Worm (Caenorhabditis elegans) whole organism, L3 larva: ENCODE data around the gene gadr-3.
A peak's percentile ranks its signal among the peaks of the same experiment; 100 is the strongest.

Source experiments
- R02D3.7 ChIP-seq: fragments of 150-350 bp; optimal IDR thresholded peaks from 2 replicates; lab custom pipeline; 2014; ENCODE audit warnings: missing biosample characterization, missing genetic modification characterization
- ZK546.5 ChIP-seq: sonication (generic microtip); optimal IDR thresholded peaks from 2 replicates; lab custom pipeline; 2017; ENCODE audit warnings: missing biosample characterization, missing genetic modification characterization
- aly-2 ChIP-seq: fragments of 150-350 bp; optimal IDR thresholded peaks from 2 replicates; lab custom pipeline; 2014; ENCODE audit warnings: missing biosample characterization, missing genetic modification characterization
- ama-1 ChIP-seq: fragments of 150-350 bp; optimal IDR thresholded peaks from 2 replicates; lab custom pipeline; 2018
- ceh-16 ChIP-seq: sonication (generic microtip); optimal IDR thresholded peaks from 2 replicates; lab custom pipeline; 2017; ENCODE audit warnings: missing biosample characterization, missing genetic modification characterization
- ceh-28 ChIP-seq: fragments of 150-350 bp; optimal IDR thresholded peaks from 2 replicates; lab custom pipeline; 2014; ENCODE audit warnings: missing biosample characterization, missing genetic modification reagents, missing genetic modification characterization
- ceh-82 ChIP-seq: fragments of 150-350 bp; optimal IDR thresholded peaks from 2 replicates; lab custom pipeline; 2014; ENCODE audit warnings: missing biosample characterization, missing genetic modification characterization
- ceh-9 ChIP-seq: sonication (generic microtip); optimal IDR thresholded peaks from 2 replicates; lab custom pipeline; 2018; ENCODE audit warnings: missing biosample characterization, missing genetic modification characterization
- daf-12 ChIP-seq: fragments of 150-350 bp; optimal IDR thresholded peaks from 2 replicates; lab custom pipeline; 2014; ENCODE audit warnings: missing biosample characterization, missing genetic modification reagents, missing genetic modification characterization
- egl-27 ChIP-seq: sonication (generic microtip); optimal IDR thresholded peaks from 4 replicates; lab custom pipeline; 2017; ENCODE audit warnings: missing biosample characterization, missing genetic modification reagents, missing genetic modification characterization
- egl-5 ChIP-seq: fragments of 150-350 bp; optimal IDR thresholded peaks from 2 replicates; lab custom pipeline; 2017; ENCODE audit warnings: missing biosample characterization, missing genetic modification reagents, missing genetic modification characterization, inconsistent platforms
- elt-1 ChIP-seq: fragments of 150-350 bp; optimal IDR thresholded peaks from 2 replicates; lab custom pipeline; 2014; ENCODE audit warnings: missing biosample characterization, missing genetic modification characterization
- elt-2 ChIP-seq: sonication (generic microtip); optimal IDR thresholded peaks from 2 replicates; lab custom pipeline; 2016; ENCODE audit warnings: missing genetic modification reagents, mild to moderate bottlenecking, missing genetic modification characterization, missing compliant biosample characterization
- elt-3 ChIP-seq, 3 experiments: fragments of 150-350 bp in 1 of 3; sonication (generic microtip) in 2 of 3; optimal IDR thresholded peaks; 2 replicates in 2 of 3; 4 replicates in 1 of 3; lab custom pipeline; 2014 to 2017; ENCODE audit warnings: missing biosample characterization in 3 of 3, missing genetic modification characterization in 3 of 3
- eor-1 ChIP-seq, 2 experiments: fragments of 150-350 bp; optimal IDR thresholded peaks; 2 replicates each; lab custom pipeline; 2014 to 2018; ENCODE audit warnings: missing biosample characterization in 2 of 2, missing genetic modification characterization in 2 of 2
- fkh-10 ChIP-seq: sonication (generic microtip); optimal IDR thresholded peaks from 2 replicates; lab custom pipeline; 2017; ENCODE audit warnings: missing biosample characterization, missing genetic modification reagents, missing genetic modification characterization
- fkh-2 ChIP-seq: fragments of 150-350 bp; optimal IDR thresholded peaks from 2 replicates; lab custom pipeline; 2014; ENCODE audit warnings: missing biosample characterization, missing genetic modification reagents, missing genetic modification characterization
- fos-1 ChIP-seq: fragments of 150-350 bp; optimal IDR thresholded peaks from 2 replicates; lab custom pipeline; 2014; ENCODE audit warnings: missing biosample characterization, missing genetic modification characterization
- hmg-11 ChIP-seq: sonication (generic microtip); optimal IDR thresholded peaks from 2 replicates; lab custom pipeline; 2016; ENCODE audit warnings: missing genetic modification characterization, missing compliant biosample characterization
- jun-1 ChIP-seq: fragments of 150-350 bp; optimal IDR thresholded peaks from 2 replicates; lab custom pipeline; 2014; ENCODE audit warnings: missing biosample characterization, missing genetic modification reagents, missing genetic modification characterization
- lin-15B ChIP-seq: fragments of 150-350 bp; optimal IDR thresholded peaks from 2 replicates; lab custom pipeline; 2014; ENCODE audit warnings: missing biosample characterization, missing genetic modification characterization
- lin-39 ChIP-seq: fragments of 150-350 bp; optimal IDR thresholded peaks from 2 replicates; lab custom pipeline; 2018; ENCODE audit warnings: missing biosample characterization, missing genetic modification reagents, missing genetic modification characterization
- lsy-12 ChIP-seq: sonication (generic microtip); optimal IDR thresholded peaks from 2 replicates; lab custom pipeline; 2016; ENCODE audit warnings: mild to moderate bottlenecking, missing genetic modification characterization, missing compliant biosample characterization
- mdl-1 ChIP-seq: fragments of 150-350 bp; optimal IDR thresholded peaks from 2 replicates; lab custom pipeline; 2014; ENCODE audit warnings: missing biosample characterization, missing genetic modification characterization
- mml-1 ChIP-seq: fragments of 150-350 bp; sonication (generic microtip); optimal IDR thresholded peaks from 3 replicates; lab custom pipeline; 2014; ENCODE audit warnings: missing biosample characterization, missing genetic modification characterization
- nfya-1 ChIP-seq: sonication (generic microtip); optimal IDR thresholded peaks from 2 replicates; lab custom pipeline; 2017; ENCODE audit warnings: missing genetic modification characterization, mild to moderate bottlenecking, missing compliant biosample characterization, antibody characterized with exemption, moderate library complexity; ENCODE audit not compliant: insufficient read depth
- nhr-11 ChIP-seq: fragments of 150-350 bp; optimal IDR thresholded peaks from 2 replicates; lab custom pipeline; 2014; ENCODE audit warnings: missing biosample characterization, missing genetic modification characterization
- nhr-12 ChIP-seq: fragments of 150-350 bp; optimal IDR thresholded peaks from 2 replicates; lab custom pipeline; 2014; ENCODE audit warnings: missing biosample characterization, missing genetic modification characterization
- nhr-23 ChIP-seq: fragments of 150-350 bp; optimal IDR thresholded peaks from 2 replicates; lab custom pipeline; 2014; ENCODE audit warnings: missing biosample characterization, missing genetic modification reagents, missing genetic modification characterization
- nhr-237 ChIP-seq: fragments of 150-350 bp; optimal IDR thresholded peaks from 2 replicates; lab custom pipeline; 2014; ENCODE audit warnings: missing biosample characterization, missing genetic modification characterization
- nhr-25 ChIP-seq: sonication (generic microtip); optimal IDR thresholded peaks from 2 replicates; lab custom pipeline; 2017; ENCODE audit warnings: missing biosample characterization, missing genetic modification characterization
- nhr-28 ChIP-seq: fragments of 150-350 bp; optimal IDR thresholded peaks from 2 replicates; lab custom pipeline; 2014; ENCODE audit warnings: missing biosample characterization, missing genetic modification characterization
- nhr-43 ChIP-seq: sonication (generic microtip); optimal IDR thresholded peaks from 2 replicates; lab custom pipeline; 2016; ENCODE audit warnings: mild to moderate bottlenecking, missing genetic modification characterization, missing compliant biosample characterization; ENCODE audit not compliant: poor library complexity, severe bottlenecking
- nhr-67 ChIP-seq: fragments of 150-350 bp; optimal IDR thresholded peaks from 2 replicates; lab custom pipeline; 2014; ENCODE audit warnings: missing biosample characterization, missing genetic modification characterization
- nhr-76 ChIP-seq: fragments of 150-350 bp; sonication (generic microtip); optimal IDR thresholded peaks from 5 replicates; lab custom pipeline; 2014; ENCODE audit warnings: missing biosample characterization, missing genetic modification characterization
- nhr-77 ChIP-seq: fragments of 150-350 bp; optimal IDR thresholded peaks from 2 replicates; lab custom pipeline; 2014; ENCODE audit warnings: missing biosample characterization, missing genetic modification characterization
- pha-4 ChIP-seq: fragments of 150-350 bp; optimal IDR thresholded peaks from 2 replicates; lab custom pipeline; 2014; ENCODE audit warnings: missing biosample characterization, missing genetic modification reagents, missing genetic modification characterization
- pqm-1 ChIP-seq: fragments of 150-350 bp; optimal IDR thresholded peaks from 2 replicates; lab custom pipeline; 2017; ENCODE audit warnings: missing biosample characterization, missing genetic modification characterization, inconsistent platforms
- sea-2 ChIP-seq: fragments of 150-350 bp; sonication (generic microtip); optimal IDR thresholded peaks from 4 replicates; lab custom pipeline; 2014; ENCODE audit warnings: missing biosample characterization, missing genetic modification reagents, missing genetic modification characterization
- skn-1 ChIP-seq: fragments of 150-350 bp; optimal IDR thresholded peaks from 2 replicates; lab custom pipeline; 2014; ENCODE audit warnings: missing biosample characterization, missing genetic modification characterization
- snpc-4 ChIP-seq: fragments of 150-350 bp; optimal IDR thresholded peaks from 2 replicates; lab custom pipeline; 2014; ENCODE audit warnings: missing biosample characterization, missing genetic modification characterization
- tbx-2 ChIP-seq: sonication (generic microtip); optimal IDR thresholded peaks from 2 replicates; lab custom pipeline; 2016; ENCODE audit warnings: mild to moderate bottlenecking, missing genetic modification characterization, missing compliant biosample characterization
- unc-39 ChIP-seq: sonication (generic microtip); optimal IDR thresholded peaks from 4 replicates; lab custom pipeline; 2017; ENCODE audit warnings: missing biosample characterization, missing genetic modification characterization
- unc-62 ChIP-seq: fragments of 150-350 bp; sonication (generic microtip); optimal IDR thresholded peaks from 4 replicates; lab custom pipeline; 2014; ENCODE audit warnings: missing biosample characterization, missing genetic modification reagents, missing genetic modification characterization
- zag-1 ChIP-seq: fragments of 150-350 bp; optimal IDR thresholded peaks from 2 replicates; lab custom pipeline; 2014; ENCODE audit warnings: missing biosample characterization, missing genetic modification characterization
- ztf-11 ChIP-seq: fragments of 150-350 bp; optimal IDR thresholded peaks from 2 replicates; lab custom pipeline; 2014; ENCODE audit warnings: missing biosample characterization, missing genetic modification characterization
- ztf-4 ChIP-seq: fragments of 150-350 bp; optimal IDR thresholded peaks from 2 replicates; lab custom pipeline; 2014; ENCODE audit warnings: missing biosample characterization, missing genetic modification characterization

gadr-3 gene

ce11 chrIII:6283024-6283423 is 2.8 kb downstream of the gadr-3 start:
- TF ChIP-seq ztf-11 (tag; lab: Kevin White, UChicago) (no peak), nhr-23 (tag; lab: Kevin White, UChicago) (no peak)
- TF ChIP-seq, all 47 proteins: peak for 0

- peak; percentile 88 for TF ChIP-seq nhr-23 (tag; lab: Kevin White, UChicago)
- TF ChIP-seq ztf-11 (tag; lab: Kevin White, UChicago) = no peak
- TF ChIP-seq lsy-12 (tag; lab: Kevin White, UChicago) = peak; percentile 88
- TF ChIP-seq sea-2 (GFP tag; lab: Kevin White, UChicago) = no peak
- TF ChIP-seq hmg-11 = peak; percentile 98
- no peak for TF ChIP-seq skn-1
- no peak for TF ChIP-seq ceh-82 (tag; lab: Kevin White, UChicago)
- peak; percentile 70 for TF ChIP-seq lin-39 (tag; lab: Kevin White, UChicago)
- TF ChIP-seq elt-2 (tag; lab: Kevin White, UChicago) = peak; percentile 66
- TF ChIP-seq daf-12 (tag; lab: Kevin White, UChicago) = no peak
- no peak for TF ChIP-seq eor-1 (tag; optimal IDR thresholded peaks at IDR 0.05; lab: Kevin White, UChicago)
- no peak for TF ChIP-seq fos-1 (tag; lab: Kevin White, UChicago)
- no peak for TF ChIP-seq nhr-12
- TF ChIP-seq jun-1 (tag; lab: Kevin White, UChicago) = peak; percentile 88
- TF ChIP-seq nhr-76 (tag; lab: Kevin White, UChicago) = no peak
- TF ChIP-seq elt-1 (tag; lab: Kevin White, UChicago) = peak; percentile 49
- peak; percentile 44 for TF ChIP-seq pha-4 (tag; lab: Kevin White, UChicago)
- TF ChIP-seq ztf-4 (tag; lab: Kevin White, UChicago) = no peak
- no peak for TF ChIP-seq ceh-16
- no peak for TF ChIP-seq mml-1
- TF ChIP-seq zag-1 = peak; percentile 47
- no peak for TF ChIP-seq ZK546.5 (tag; lab: Kevin White, UChicago)
- no peak for TF ChIP-seq aly-2
- peak; percentile 65 for TF ChIP-seq snpc-4 (tag; lab: Kevin White, UChicago)
- peak; percentile 48 for TF ChIP-seq nhr-43 (tag; lab: Kevin White, UChicago)
- peak in 1 of 3 experiments; percentile 44 for TF ChIP-seq elt-3 (tag; optimal IDR thresholded peaks at IDR 0.05; lab: Kevin White, UChicago)
- TF ChIP-seq nhr-237 = no peak
- TF ChIP-seq egl-5 (tag; lab: Kevin White, UChicago) = peak; percentile 71
- no peak for TF ChIP-seq ama-1 (lab: Kevin White, UChicago)
- TF ChIP-seq mdl-1 (tag; lab: Kevin White, UChicago) = no peak
- no peak for TF ChIP-seq fkh-10 (GFP tag; lab: Kevin White, UChicago)
- TF ChIP-seq unc-39 (tag; lab: Kevin White, UChicago) = no peak
- TF ChIP-seq nhr-77 = peak; percentile 2
- no peak for TF ChIP-seq nhr-28 (tag; lab: Kevin White, UChicago)
- peak; percentile 34 for TF ChIP-seq tbx-2 (tag; lab: Kevin White, UChicago)
- TF ChIP-seq nhr-25 (tag; lab: Kevin White, UChicago) = peak; percentile 87
- no peak for TF ChIP-seq nhr-67 (tag; lab: Kevin White, UChicago)
- TF ChIP-seq R02D3.7 (tag; lab: Kevin White, UChicago) = peak; percentile 67
- peak; percentile 33 for TF ChIP-seq egl-27 (tag; lab: Kevin White, UChicago)
- peak; percentile 76 for TF ChIP-seq ceh-28
- peak; percentile 24 for TF ChIP-seq nhr-11 (tag; lab: Kevin White, UChicago)
- no peak for TF ChIP-seq ceh-9 (tag; lab: Kevin White, UChicago)
- TF ChIP-seq nfya-1 (tag; lab: Kevin White, UChicago) = peak; percentile 89
- peak; percentile 85 for TF ChIP-seq unc-62 (GFP tag; lab: Kevin White, UChicago)
- peak; percentile 52 for TF ChIP-seq pqm-1 (tag; lab: Kevin White, UChicago)
- TF ChIP-seq fkh-2 (tag; lab: Kevin White, UChicago) = no peak
- peak; percentile 48 for TF ChIP-seq lin-15B (tag; lab: Kevin White, UChicago)
Measured at ce11 chrIII:6280070-6280596, 5.7 kb downstream of the gadr-3 start, which contains the start of gene hmg-1.2. hmg-1.2 (plus strand) TSS chrIII:6280380.
